Fruit fly (Drosophila melanogaster) whole organism, prepupa: Measurements from ENCODE around the gene obst-G.
A peak's percentile ranks its signal among the peaks of the same experiment; 100 is the strongest.

Experiments used
- CG10631 ChIP-seq: fragments of 200-800 bp; sonication (Bioruptor generic); optimal IDR thresholded peaks from 2 replicates; lab custom pipeline; 2016; ENCODE audit warnings: missing biosample characterization, missing genetic modification characterization
- CG6854 ChIP-seq: fragments of 200-800 bp; sonication (Bioruptor generic); optimal IDR thresholded peaks from 2 replicates; lab custom pipeline; 2017; ENCODE audit warnings: missing biosample characterization, mild to moderate bottlenecking, missing genetic modification characterization
- CG9139 ChIP-seq: fragments of 200-800 bp; sonication (Bioruptor generic); optimal IDR thresholded peaks from 3 replicates; lab custom pipeline; 2017; ENCODE audit warnings: missing biosample characterization, mild to moderate bottlenecking, missing genetic modification characterization
- Eip78C ChIP-seq: fragments of 200-800 bp; sonication (Bioruptor generic); peaks from one replicate; lab custom pipeline; 2016; ENCODE audit warnings: missing biosample characterization, missing genetic modification characterization
- Gug ChIP-seq: fragments of 200-800 bp; sonication (Bioruptor generic); IDR thresholded peaks from 2 replicates; pipeline ENCODE4 v1.3.6; 2022; ENCODE audit warnings: missing biosample characterization, missing genetic modification characterization
- Hr39 ChIP-seq: fragments of 200-800 bp; sonication (Bioruptor generic); optimal IDR thresholded peaks from 2 replicates; lab custom pipeline; 2016; ENCODE audit warnings: missing biosample characterization, missing genetic modification characterization
- Hr4 ChIP-seq: fragments of 200-800 bp; sonication (Bioruptor generic); optimal IDR thresholded peaks from 3 replicates; lab custom pipeline; 2016; ENCODE audit warnings: missing biosample characterization, missing genetic modification characterization
- Lpt ChIP-seq: fragments of 200-800 bp; sonication (Bioruptor generic); optimal IDR thresholded peaks from 3 replicates; lab custom pipeline; 2016; ENCODE audit warnings: missing biosample characterization, missing genetic modification characterization
- dac ChIP-seq: fragments of 200-800 bp; sonication (Bioruptor generic); optimal IDR thresholded peaks from 2 replicates; lab custom pipeline; 2017; ENCODE audit warnings: missing biosample characterization, mild to moderate bottlenecking, missing genetic modification characterization
- svp ChIP-seq: fragments of 200-800 bp; sonication (Bioruptor generic); peaks from one replicate; lab custom pipeline; 2016; ENCODE audit warnings: missing biosample characterization, missing genetic modification characterization

dm6 chr3L:11918217-11918616 is 34.9 kb downstream of the obst-G start:
- no peak for TF ChIP-seq dac (GFP tag; lab: Kevin White, UChicago)
- no peak for TF ChIP-seq Hr39 (GFP tag; lab: Kevin White, UChicago)
- TF ChIP-seq CG6854, result no peak
- TF ChIP-seq svp, result peak; percentile 42
- TF ChIP-seq CG10631 (GFP tag; lab: Kevin White, UChicago), result no peak
- TF ChIP-seq CG9139, result no peak
- no peak for TF ChIP-seq Lpt (GFP tag; lab: Kevin White, UChicago)
- no peak for TF ChIP-seq Hr4 (GFP tag; lab: Kevin White, UChicago)
- no peak for TF ChIP-seq Eip78C (GFP tag; lab: Kevin White, UChicago)
- TF ChIP-seq Gug, result no peak
